Fruit fly (Drosophila melanogaster): ENCODE measurements around the gene CG7231.

dm6 chr2L:7968054-7968453 is 15.7 kb upstream of the CG7231 start:
- TF ChIP-seq CG7101 (tag; optimal IDR thresholded peaks at IDR 0.05) (peak; percentile 46), CG33017 (tag; optimal IDR thresholded peaks at IDR 0.05) (peak; percentile 35), Clk (GFP tag; optimal IDR thresholded peaks at IDR 0.05) (no peak), CG14711 (tag; optimal IDR thresholded peaks at IDR 0.05) (peak; percentile 50)

Measured in whole organism, adult.